Fruit fly (Drosophila melanogaster): ENCODE results near the gene nmd.

The nmd gene

dm6 chr2L:10342471-10342870 is 38.7 kb upstream of the nmd start, which contains the start of gene Sps2 (continued):
- TF ChIP-seq slou (GFP tag; optimal IDR thresholded peaks at IDR 0.05) = no peak
- TF ChIP-seq vnd (GFP tag; IDR thresholded peaks at IDR 0.05; ENCODE audit: partially characterized antibody) = no peak
- no peak for TF ChIP-seq CG6765 (GFP tag; optimal IDR thresholded peaks at IDR 0.05)
- peak; percentile 83 for TF ChIP-seq CG6791 (GFP tag; IDR thresholded peaks at IDR 0.05; ENCODE audit: partially characterized antibody)
- no peak for TF ChIP-seq Hr78 (GFP tag; optimal IDR thresholded peaks at IDR 0.05)
- peak; percentile 33 for TF ChIP-seq gem (tag; optimal IDR thresholded peaks at IDR 0.05)
- peak; percentile 48; the same call in 1 of the 3 replicates for TF ChIP-seq CG34422 (GFP tag; IDR thresholded peaks at IDR 0.05)
- TF ChIP-seq CG42726 (GFP tag; IDR thresholded peaks at IDR 0.05; ENCODE audit: partially characterized antibody) = peak; percentile 20; the same call in 1 of the 2 replicates
- TF ChIP-seq HmgZ (tag; optimal IDR thresholded peaks at IDR 0.05) = peak; percentile 23
- peak; percentile 18 for TF ChIP-seq lilli (GFP tag; optimal IDR thresholded peaks at IDR 0.05)
- TF ChIP-seq CG1024 (GFP tag; IDR thresholded peaks at IDR 0.05) = no peak
- no peak for TF ChIP-seq ase (GFP tag; IDR thresholded peaks at IDR 0.05)
- peak; percentile 77 for TF ChIP-seq row (GFP tag; IDR thresholded peaks at IDR 0.05)
- no peak for TF ChIP-seq CG4328 (GFP tag; optimal IDR thresholded peaks at IDR 0.05)
- peak; percentile 3 for TF ChIP-seq Max (GFP tag; optimal IDR thresholded peaks at IDR 0.05)
- TF ChIP-seq jing (GFP tag; optimal IDR thresholded peaks at IDR 0.05) = no peak
- TF ChIP-seq exex (tag; optimal IDR thresholded peaks at IDR 0.05) = no peak
- TF ChIP-seq rib (GFP tag; IDR thresholded peaks at IDR 0.05) = no peak
- no peak for TF ChIP-seq dimm (GFP tag; IDR thresholded peaks at IDR 0.05)

DNA sequence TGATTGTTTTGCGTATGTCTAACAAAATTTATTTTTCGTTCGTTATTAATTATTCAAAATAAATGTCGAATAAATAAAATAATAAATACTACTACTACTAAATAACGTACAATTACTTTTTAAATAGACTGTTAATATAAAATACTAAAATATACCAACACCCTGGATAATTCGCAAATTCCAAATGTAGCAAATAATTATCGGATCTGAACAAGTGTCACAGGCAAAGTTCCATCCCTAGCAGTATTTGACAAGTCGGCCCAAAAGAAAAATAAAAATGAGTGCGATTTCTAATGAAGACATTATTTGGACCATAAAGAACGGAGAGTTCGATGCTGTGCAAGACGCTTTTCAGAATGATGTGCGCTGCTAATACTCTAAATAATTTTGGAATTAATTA is 37.7 kb upstream of the nmd start, which contains the start of gene CG31715:
Gene CG31715 (plus strand): TSS at position 212 of the 400 bp plus-strand sequence.
- TF ChIP-seq CG11456 (GFP tag; IDR thresholded peaks at IDR 0.05) (no peak), CoRest (tag; optimal IDR thresholded peaks at IDR 0.05) (peak; percentile 0), CG13296 (GFP tag; optimal IDR thresholded peaks at IDR 0.05) (no peak), ap (GFP tag; IDR thresholded peaks at IDR 0.05) (no peak), Mrtf (GFP tag; IDR thresholded peaks at IDR 0.05) (no peak), knrl (GFP tag; IDR thresholded peaks at IDR 0.05; ENCODE audit: partially characterized antibody) (0 out of 3 replicates have a peak, but pooled peaks have one; percentile 28), CG31441 (GFP tag; IDR thresholded peaks at IDR 0.05) (peak; percentile 16; the same call in 1 of the 2 replicates), CG6683 (GFP tag; optimal IDR thresholded peaks at IDR 0.05) (no peak), trh (GFP tag; optimal IDR thresholded peaks at IDR 0.05) (no peak), CG3281 (GFP tag; optimal IDR thresholded peaks at IDR 0.05) (no peak), CG10959 (GFP tag; IDR thresholded peaks at IDR 0.05) (no peak), CG11695 (GFP tag; IDR thresholded peaks at IDR 0.05) (no peak), CG6813 (GFP tag; optimal IDR thresholded peaks at IDR 0.05) (no peak), esg (GFP tag; conservative IDR thresholded peaks at IDR 0.05) (0 out of 2 replicates have a peak, but pooled peaks have one; percentile 11), nmo (GFP tag; optimal IDR thresholded peaks at IDR 0.05) (no peak), Elba2 (GFP tag; optimal IDR thresholded peaks at IDR 0.05) (no peak), bowl (GFP tag; IDR thresholded peaks at IDR 0.05) (no peak), CG7271 (tag; optimal IDR thresholded peaks at IDR 0.05) (no peak), CG16863 (GFP tag; optimal IDR thresholded peaks at IDR 0.05) (no peak), CG4282 (GFP tag; optimal IDR thresholded peaks at IDR 0.05) (no peak), CG3163 (GFP tag; optimal IDR thresholded peaks at IDR 0.05) (no peak), CG6254 (GFP tag; optimal IDR thresholded peaks at IDR 0.05) (no peak), zen (tag; optimal IDR thresholded peaks at IDR 0.05) (no peak), scrt (GFP tag; optimal IDR thresholded peaks at IDR 0.05) (no peak), ato (GFP tag; IDR thresholded peaks at IDR 0.05; ENCODE audit: partially characterized antibody) (no peak), CG11247 (GFP tag; IDR thresholded peaks at IDR 0.05) (no peak), Neu2 (GFP tag; optimal IDR thresholded peaks at IDR 0.05; ENCODE audit: borderline replicate concordance) (no peak), Vsx1 (GFP tag; optimal IDR thresholded peaks at IDR 0.05) (no peak), NK7.1 (GFP tag; optimal IDR thresholded peaks at IDR 0.05) (no peak), wor (GFP tag; IDR thresholded peaks at IDR 0.05) (no peak), CG8765 (GFP tag; IDR thresholded peaks at IDR 0.05) (no peak), Mad (GFP tag; optimal IDR thresholded peaks at IDR 0.05) (no peak)
